Fruit fly (Drosophila melanogaster) whole organism, embryonic: ENCODE results near the gene CG3434.

Source experiments
- Abd-B ChIP-seq: fragments of 200-800 bp; sonication (Bioruptor generic); optimal IDR thresholded peaks from 2 replicates; lab custom pipeline; 2018; ENCODE audit warnings: missing biosample characterization, mild to moderate bottlenecking, missing genetic modification characterization, moderate library complexity
- Adf1 ChIP-seq: fragments of 200-800 bp; sonication (Bioruptor generic); IDR thresholded peaks from 2 replicates; pipeline ENCODE4 v1.3.6; 2022; ENCODE audit warnings: missing biosample characterization, missing genetic modification characterization
- Asciz ChIP-seq: fragments of 200-800 bp; sonication (Bioruptor generic); optimal IDR thresholded peaks from 2 replicates; lab custom pipeline; 2017; ENCODE audit warnings: missing biosample characterization, mild to moderate bottlenecking, missing genetic modification characterization, missing genetic modification reagents
- Bdp1 ChIP-seq: fragments of 200-800 bp; sonication (Bioruptor generic); optimal IDR thresholded peaks from 3 replicates; lab custom pipeline; 2016; ENCODE audit warnings: missing biosample characterization, missing genetic modification characterization
- CG10147 ChIP-seq: fragments of 200-800 bp; sonication (Bioruptor generic); optimal IDR thresholded peaks from 2 replicates; lab custom pipeline; 2019; ENCODE audit warnings: missing biosample characterization, mild to moderate bottlenecking, missing genetic modification characterization, moderate library complexity
- CG11504 ChIP-seq: fragments of 200-800 bp; sonication (Bioruptor generic); optimal IDR thresholded peaks from 3 replicates; lab custom pipeline; 2019; ENCODE audit warnings: missing biosample characterization, mild to moderate bottlenecking, missing genetic modification characterization, moderate library complexity
- CG11695 ChIP-seq: fragments of 200-800 bp; sonication (Bioruptor generic); IDR thresholded peaks from 3 replicates; pipeline ENCODE4 v1.3.6; 2022; ENCODE audit warnings: missing biosample characterization, missing genetic modification characterization
- CG14710 ChIP-seq: fragments of 200-800 bp; sonication (Bioruptor generic); optimal IDR thresholded peaks from 3 replicates; lab custom pipeline; 2019; ENCODE audit warnings: missing biosample characterization, mild to moderate bottlenecking, missing genetic modification characterization, moderate library complexity
- CG17359 ChIP-seq: fragments of 200-800 bp; sonication (Bioruptor generic); optimal IDR thresholded peaks from 3 replicates; lab custom pipeline; 2018; ENCODE audit warnings: missing biosample characterization, mild to moderate bottlenecking, missing genetic modification characterization, moderate library complexity
- CG2678 ChIP-seq: fragments of 200-800 bp; sonication (Bioruptor generic); optimal IDR thresholded peaks from 3 replicates; lab custom pipeline; 2019; ENCODE audit warnings: missing biosample characterization, mild to moderate bottlenecking, missing genetic modification characterization, moderate library complexity
- CG30403 ChIP-seq: fragments of 200-800 bp; sonication (Bioruptor generic); optimal IDR thresholded peaks from 3 replicates; lab custom pipeline; 2016; ENCODE audit warnings: missing biosample characterization, missing genetic modification characterization
- CG3838 ChIP-seq: fragments of 200-800 bp; sonication (Bioruptor generic); optimal IDR thresholded peaks from 3 replicates; lab custom pipeline; 2016; ENCODE audit warnings: missing biosample characterization, missing genetic modification characterization
- CG7372 ChIP-seq: fragments of 200-800 bp; sonication (Bioruptor generic); IDR thresholded peaks from 2 replicates; pipeline ENCODE4 v1.3.6; 2022; ENCODE audit warnings: missing biosample characterization, missing genetic modification characterization
- CG7786 ChIP-seq: fragments of 200-800 bp; sonication (Bioruptor generic); optimal IDR thresholded peaks from 2 replicates; lab custom pipeline; 2016; ENCODE audit warnings: missing biosample characterization, missing genetic modification characterization
- CG8290 ChIP-seq, 3 experiments: fragments of 200-800 bp; sonication (Bioruptor generic); optimal IDR thresholded peaks; 2 replicates each; lab custom pipeline; 2016 to 2019; ENCODE audit warnings: missing biosample characterization in 3 of 3, missing genetic modification characterization in 3 of 3, mild to moderate bottlenecking in 2 of 3, moderate library complexity in 1 of 3
- CrebB ChIP-seq: fragments of 200-800 bp; sonication (Bioruptor generic); optimal IDR thresholded peaks from 3 replicates; lab custom pipeline; 2018; ENCODE audit warnings: missing biosample characterization, mild to moderate bottlenecking, missing genetic modification characterization
- Drgx ChIP-seq: fragments of 200-800 bp; sonication (Bioruptor generic); IDR thresholded peaks from 2 replicates; pipeline ENCODE4 v1.3.6; 2022; ENCODE audit warnings: missing biosample characterization, missing genetic modification characterization
- ERR ChIP-seq: fragments of 200-800 bp; sonication (Bioruptor generic); optimal IDR thresholded peaks from 2 replicates; lab custom pipeline; 2016; ENCODE audit warnings: missing biosample characterization, missing genetic modification characterization
- Fer1 ChIP-seq: fragments of 200-800 bp; sonication (Bioruptor generic); optimal IDR thresholded peaks from 2 replicates; lab custom pipeline; 2017; ENCODE audit warnings: missing biosample characterization, mild to moderate bottlenecking, missing genetic modification characterization
- HLHmδ ChIP-seq: fragments of 200-800 bp; sonication (Bioruptor generic); optimal IDR thresholded peaks from 2 replicates; lab custom pipeline; 2018; ENCODE audit warnings: missing biosample characterization, mild to moderate bottlenecking, missing genetic modification characterization, moderate library complexity
- Hey ChIP-seq: fragments of 200-800 bp; sonication (Bioruptor generic); optimal IDR thresholded peaks from 3 replicates; lab custom pipeline; 2018; ENCODE audit warnings: missing biosample characterization, mild to moderate bottlenecking, missing genetic modification characterization
- Jarid2 ChIP-seq: fragments of 200-800 bp; sonication (Bioruptor generic); optimal IDR thresholded peaks from 3 replicates; lab custom pipeline; 2017; ENCODE audit warnings: mild to moderate bottlenecking, missing biosample characterization, missing genetic modification reagents, missing genetic modification characterization
- Max ChIP-seq: fragments of 200-800 bp; sonication (Bioruptor generic); optimal IDR thresholded peaks from 2 replicates; lab custom pipeline; 2016; ENCODE audit warnings: missing biosample characterization, mild to moderate bottlenecking, missing genetic modification characterization
- NfI ChIP-seq: fragments of 200-800 bp; sonication (Bioruptor generic); optimal IDR thresholded peaks from 3 replicates; lab custom pipeline; 2018; ENCODE audit warnings: missing biosample characterization, mild to moderate bottlenecking, missing genetic modification characterization, moderate library complexity
- abd-A ChIP-seq: fragments of 200-800 bp; sonication (Bioruptor generic); optimal IDR thresholded peaks from 3 replicates; lab custom pipeline; 2019; ENCODE audit warnings: missing biosample characterization, mild to moderate bottlenecking, missing genetic modification characterization, moderate library complexity
- aop ChIP-seq: fragments of 200-800 bp; sonication (Bioruptor generic); IDR thresholded peaks from 2 replicates; pipeline ENCODE4 v1.3.6; 2022; ENCODE audit warnings: missing biosample characterization, missing genetic modification characterization
- cas ChIP-seq: fragments of 200-800 bp; sonication (Bioruptor generic); IDR thresholded peaks from 2 replicates; pipeline ENCODE4 v1.3.6; 2022; ENCODE audit warnings: missing biosample characterization, missing genetic modification characterization
- chn ChIP-seq: fragments of 200-800 bp; sonication (Bioruptor generic); optimal IDR thresholded peaks from 2 replicates; lab custom pipeline; 2016; ENCODE audit warnings: missing biosample characterization, missing genetic modification characterization
- croc ChIP-seq: fragments of 200-800 bp; sonication (Bioruptor generic); conservative IDR thresholded peaks from 3 replicates; pipeline ENCODE4 v1.3.6; 2022; ENCODE audit warnings: missing biosample characterization, missing genetic modification characterization
- fd64A ChIP-seq: fragments of 200-800 bp; sonication (Bioruptor generic); optimal IDR thresholded peaks from 3 replicates; lab custom pipeline; 2018; ENCODE audit warnings: missing biosample characterization, mild to moderate bottlenecking, missing genetic modification characterization
- fru ChIP-seq: fragments of >200 bp; optimal IDR thresholded peaks from 2 replicates; lab custom pipeline; 2017
- gsb ChIP-seq: fragments of 200-800 bp; sonication (Bioruptor generic); IDR thresholded peaks from 2 replicates; pipeline ENCODE4 v1.3.6; 2022; ENCODE audit warnings: missing biosample characterization, missing genetic modification characterization
- hb ChIP-seq: fragments of 200-800 bp; sonication (Bioruptor generic); IDR thresholded peaks from 3 replicates; pipeline ENCODE4 v1.3.6; 2022; ENCODE audit warnings: missing biosample characterization, missing genetic modification characterization; ENCODE audit not compliant: partially characterized antibody
- kah ChIP-seq: fragments of 200-800 bp; sonication (Bioruptor generic); optimal IDR thresholded peaks from 2 replicates; lab custom pipeline; 2018; ENCODE audit warnings: missing biosample characterization, mild to moderate bottlenecking, missing genetic modification characterization
- mirr ChIP-seq: fragments of 200-800 bp; sonication (Bioruptor generic); optimal IDR thresholded peaks from 3 replicates; lab custom pipeline; 2018; ENCODE audit warnings: missing biosample characterization, mild to moderate bottlenecking, missing genetic modification characterization
- oc ChIP-seq: fragments of 200-800 bp; sonication (Bioruptor generic); optimal IDR thresholded peaks from 2 replicates; lab custom pipeline; 2018; ENCODE audit warnings: missing biosample characterization, mild to moderate bottlenecking, missing genetic modification characterization, moderate library complexity
- onecut ChIP-seq: fragments of 200-800 bp; sonication (Bioruptor generic); IDR thresholded peaks from 2 replicates; pipeline ENCODE4 v1.3.6; 2022; ENCODE audit warnings: missing biosample characterization, missing genetic modification characterization
- org-1 ChIP-seq: fragments of 200-800 bp; sonication (Bioruptor generic); optimal IDR thresholded peaks from 2 replicates; lab custom pipeline; 2017; ENCODE audit warnings: missing biosample characterization, missing genetic modification characterization
- otp ChIP-seq: fragments of 200-800 bp; sonication (Bioruptor generic); IDR thresholded peaks from 3 replicates; pipeline ENCODE4, ENCODE4 v1.3.6; 2022; ENCODE audit warnings: missing biosample characterization, missing genetic modification characterization
- pnt ChIP-seq: fragments of 200-800 bp; sonication (Bioruptor generic); optimal IDR thresholded peaks from 3 replicates; lab custom pipeline; 2016; ENCODE audit warnings: missing biosample characterization, missing genetic modification characterization
- pros ChIP-seq: fragments of 200-800 bp; sonication (Bioruptor generic); optimal IDR thresholded peaks from 3 replicates; lab custom pipeline; 2019; ENCODE audit warnings: missing biosample characterization, mild to moderate bottlenecking, missing genetic modification characterization, moderate library complexity
- sens ChIP-seq: fragments of 200-800 bp; sonication (Bioruptor generic); peaks from one replicate; lab custom pipeline; 2016; ENCODE audit warnings: missing biosample characterization, missing genetic modification characterization
- sug ChIP-seq: fragments of 200-800 bp; optimal IDR thresholded peaks from 2 replicates; lab custom pipeline; 2019; ENCODE audit warnings: missing biosample characterization, mild to moderate bottlenecking, missing genetic modification characterization, moderate library complexity
- tin ChIP-seq: fragments of 200-800 bp; sonication (Bioruptor generic); optimal IDR thresholded peaks from 3 replicates; lab custom pipeline; 2016; ENCODE audit warnings: missing biosample characterization, missing genetic modification characterization
- trh ChIP-seq: fragments of 200-800 bp; sonication (Bioruptor generic); optimal IDR thresholded peaks from 2 replicates; lab custom pipeline; 2016; ENCODE audit warnings: missing biosample characterization, missing genetic modification characterization
- vnd ChIP-seq: fragments of 200-800 bp; sonication (Bioruptor generic); IDR thresholded peaks from 3 replicates; pipeline ENCODE4 v1.3.6; 2022; ENCODE audit warnings: missing biosample characterization, missing genetic modification characterization; ENCODE audit not compliant: partially characterized antibody
- vvl ChIP-seq: fragments of 200-800 bp; sonication (Bioruptor generic); IDR thresholded peaks from 2 replicates; pipeline ENCODE4 v1.3.6; 2022; ENCODE audit warnings: missing biosample characterization, missing genetic modification characterization
- wek ChIP-seq: fragments of 200-800 bp; sonication (Bioruptor generic); optimal IDR thresholded peaks from 3 replicates; lab custom pipeline; 2018; ENCODE audit warnings: missing biosample characterization, mild to moderate bottlenecking, missing genetic modification characterization, moderate library complexity
- z ChIP-seq: fragments of 200-800 bp; sonication (Bioruptor generic); IDR thresholded peaks from 3 replicates; pipeline ENCODE4 v1.3.6; 2022; ENCODE audit warnings: missing biosample characterization, missing genetic modification characterization
- zf30C ChIP-seq: fragments of 200-800 bp; sonication (Bioruptor generic); optimal IDR thresholded peaks from 3 replicates; lab custom pipeline; 2018; ENCODE audit warnings: missing biosample characterization, mild to moderate bottlenecking, missing genetic modification characterization

The CG3434 gene

DNA sequence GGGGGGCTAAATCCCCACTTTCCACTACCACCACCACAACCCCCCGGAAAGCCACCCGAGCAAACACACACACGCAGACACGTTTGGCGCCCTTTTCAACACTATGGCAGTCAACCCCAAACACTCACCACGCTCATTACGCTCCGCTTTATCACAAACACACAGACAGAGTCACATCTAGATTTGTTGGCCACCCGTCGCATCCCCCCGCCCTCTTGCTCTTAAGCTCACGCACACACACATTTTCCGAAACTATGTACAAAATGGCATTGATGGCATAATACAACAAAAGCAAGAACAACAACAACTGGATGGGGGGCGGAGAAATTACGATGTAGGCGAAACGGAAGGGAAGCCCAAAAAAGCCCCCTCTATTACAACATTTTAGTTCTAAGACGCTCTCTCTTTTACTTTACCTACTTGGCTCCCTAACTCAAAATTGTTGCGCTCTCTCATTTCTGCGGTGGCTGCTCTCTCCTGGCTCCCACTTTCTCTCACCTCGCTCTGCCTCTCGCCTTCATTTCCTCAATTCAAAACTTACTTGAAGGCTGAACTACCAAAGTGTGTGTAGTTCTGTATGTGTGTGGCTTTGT lies 5.1 kb upstream of the CG3434 start (continued):
- TF ChIP-seq fru (lab: Kevin White, UChicago), result no peak
- TF ChIP-seq CG11504, result no peak
- peak; percentile 15; the same call in 1 of the 2 replicates for TF ChIP-seq onecut (GFP tag; lab: Robert Waterston, UW)
- peak; percentile 31 for TF ChIP-seq sens (GFP tag; lab: Kevin White, UChicago)
- no peak for TF ChIP-seq CG30403 (GFP tag; lab: Kevin White, UChicago)
- no peak for TF ChIP-seq zf30C (GFP tag; lab: Kevin White, UChicago)
- peak; percentile 6 for TF ChIP-seq oc (tag; lab: Kevin White, UChicago)
- no peak for TF ChIP-seq CG7786 (GFP tag; lab: Kevin White, UChicago)
- no peak for TF ChIP-seq CG8290 (GFP tag; optimal IDR thresholded peaks at IDR 0.05; lab: Kevin White, UChicago)
- TF ChIP-seq CG8290 (tag; optimal IDR thresholded peaks at IDR 0.05; lab: Kevin White, UChicago), result peak; percentile 10 to 50
- TF ChIP-seq fd64A (GFP tag; lab: Kevin White, UChicago), result no peak
- TF ChIP-seq aop (GFP tag; lab: Robert Waterston, UW), result no peak
- peak; percentile 30 for TF ChIP-seq Hey (tag; lab: Kevin White, UChicago)
- no peak for TF ChIP-seq CG14710 (tag; lab: Kevin White, UChicago)
- TF ChIP-seq org-1 (GFP tag; lab: Kevin White, UChicago), result no peak
- TF ChIP-seq sug (tag; lab: Kevin White, UChicago), result peak; percentile 76
- TF ChIP-seq gsb (GFP tag; lab: Robert Waterston, UW), result no peak
- no peak for TF ChIP-seq CG3838
- TF ChIP-seq CG17359 (tag; lab: Kevin White, UChicago), result no peak
- no peak for TF ChIP-seq HLHmδ (GFP tag; lab: Kevin White, UChicago)
- TF ChIP-seq hb (GFP tag; lab: Robert Waterston, UW), result no peak
- no peak for TF ChIP-seq otp
- no peak for TF ChIP-seq trh (GFP tag; lab: Kevin White, UChicago)
- peak; percentile 28 for TF ChIP-seq Fer1 (GFP tag; lab: Kevin White, UChicago)
- TF ChIP-seq Drgx (GFP tag; lab: Robert Waterston, UW), result no peak
- TF ChIP-seq CrebB (tag; lab: Kevin White, UChicago), result peak; percentile 22
- peak; percentile 70 for TF ChIP-seq mirr (GFP tag; lab: Kevin White, UChicago)
- TF ChIP-seq CG11695 (GFP tag; lab: Robert Waterston, UW), result no peak
- peak; percentile 29; the same call in 1 of the 2 replicates for TF ChIP-seq vvl
- TF ChIP-seq Abd-B (GFP tag; lab: Kevin White, UChicago), result no peak
- TF ChIP-seq Adf1 (GFP tag; lab: Robert Waterston, UW), result peak; percentile 51; the same call in 1 of the 2 replicates
- TF ChIP-seq NfI (GFP tag; lab: Kevin White, UChicago), result no peak
- TF ChIP-seq pros (GFP tag; lab: Kevin White, UChicago), result peak; percentile 48
- TF ChIP-seq Bdp1, result no peak
- TF ChIP-seq CG2678 (tag; lab: Kevin White, UChicago), result no peak
- peak; percentile 28 for TF ChIP-seq chn (GFP tag; lab: Kevin White, UChicago)
- no peak for TF ChIP-seq wek
- no peak for TF ChIP-seq CG7372 (GFP tag; lab: Robert Waterston, UW)
- TF ChIP-seq kah (GFP tag; lab: Kevin White, UChicago), result peak; percentile 43
- no peak for TF ChIP-seq ERR (GFP tag; lab: Kevin White, UChicago)
- peak; percentile 13 for TF ChIP-seq Jarid2 (GFP tag; lab: Kevin White, UChicago)
- TF ChIP-seq tin (GFP tag; lab: Kevin White, UChicago), result no peak
- TF ChIP-seq vnd (GFP tag; lab: Robert Waterston, UW), result no peak
- no peak for TF ChIP-seq Max (GFP tag; lab: Kevin White, UChicago)
- no peak for TF ChIP-seq pnt (GFP tag; lab: Kevin White, UChicago)
- no peak for TF ChIP-seq Asciz (GFP tag; lab: Kevin White, UChicago)
- TF ChIP-seq croc (GFP tag; lab: Robert Waterston, UW), result no peak
- peak; percentile 99 for TF ChIP-seq abd-A (tag; lab: Kevin White, UChicago)
- TF ChIP-seq z (GFP tag; lab: Robert Waterston, UW), result 0 out of 3 replicates have a peak, but pooled peaks have one; percentile 16
- TF ChIP-seq cas (GFP tag; lab: Robert Waterston, UW), result no peak
- TF ChIP-seq CG10147 (GFP tag; lab: Kevin White, UChicago), result no peak
